Fruit fly (Drosophila melanogaster) whole organism, prepupa: Measurements from ENCODE around the gene cactin.

Experiments
- CG10631 ChIP-seq: fragments of 200-800 bp; sonication (Bioruptor generic); optimal IDR thresholded peaks from 2 replicates; lab custom pipeline; 2016; ENCODE audit warnings: missing biosample characterization, missing genetic modification characterization
- CG8119 ChIP-seq: fragments of 200-800 bp; sonication (Bioruptor generic); IDR thresholded peaks from 3 replicates; pipeline ENCODE4 v1.3.6; 2022; ENCODE audit warnings: missing biosample characterization, missing genetic modification characterization
- Sox15 ChIP-seq: fragments of 200-800 bp; sonication (Bioruptor generic); optimal IDR thresholded peaks from 3 replicates; lab custom pipeline; 2016; ENCODE audit warnings: missing biosample characterization, missing genetic modification characterization

- no peak for TF ChIP-seq Sox15 (GFP tag; lab: Kevin White, UChicago)
- TF ChIP-seq CG8119 (GFP tag; lab: Robert Waterston, UW) = peak; percentile 67
- no peak for TF ChIP-seq CG10631
These were observed 44.3 kb downstream of the cactin start for dm6 chrX:20468192-20468591.
